Fruit fly (Drosophila melanogaster) whole organism, adult: Measurements from ENCODE around the gene hll.
A peak's percentile ranks its signal among the peaks of the same experiment; 100 is the strongest.

Experiments used
- CG11617 ChIP-seq: fragments of 200-800 bp; sonication (Bioruptor generic); optimal IDR thresholded peaks from 2 replicates; lab custom pipeline; 2017; ENCODE audit warnings: mild to moderate bottlenecking, missing biosample characterization, missing genetic modification reagents, missing genetic modification characterization
- CG12768 ChIP-seq: fragments of 200-800 bp; sonication (Bioruptor generic); optimal IDR thresholded peaks from 2 replicates; lab custom pipeline; 2017; ENCODE audit warnings: missing biosample characterization, missing genetic modification characterization, mild to moderate bottlenecking, moderate library complexity, missing genetic modification reagents
- CG14711 ChIP-seq: fragments of 200-800 bp; sonication (Bioruptor generic); optimal IDR thresholded peaks from 2 replicates; lab custom pipeline; 2018; ENCODE audit warnings: missing biosample characterization, mild to moderate bottlenecking, missing genetic modification characterization, moderate library complexity
- CG1620 ChIP-seq: fragments of 200-800 bp; sonication (Bioruptor generic); optimal IDR thresholded peaks from 2 replicates; lab custom pipeline; 2016; ENCODE audit warnings: missing biosample characterization, missing genetic modification characterization
- CG33017 ChIP-seq: fragments of 200-800 bp; sonication (Bioruptor generic); optimal IDR thresholded peaks from 2 replicates; lab custom pipeline; 2018; ENCODE audit warnings: missing biosample characterization, mild to moderate bottlenecking, missing genetic modification characterization, moderate library complexity
- CG5204 ChIP-seq: fragments of 200-800 bp; sonication (Bioruptor generic); optimal IDR thresholded peaks from 2 replicates; lab custom pipeline; 2016; ENCODE audit warnings: missing biosample characterization, missing genetic modification characterization
- CG7045 ChIP-seq: fragments of 200-800 bp; sonication (Bioruptor generic); optimal IDR thresholded peaks from 2 replicates; lab custom pipeline; 2017; ENCODE audit warnings: missing biosample characterization, mild to moderate bottlenecking, missing genetic modification characterization
- CG7101 ChIP-seq: fragments of 200-800 bp; sonication (Bioruptor generic); optimal IDR thresholded peaks from 2 replicates; lab custom pipeline; 2018; ENCODE audit warnings: missing biosample characterization, mild to moderate bottlenecking, missing genetic modification characterization, moderate library complexity
- Clk ChIP-seq: fragments of 200-800 bp; sonication (Bioruptor generic); optimal IDR thresholded peaks from 2 replicates; lab custom pipeline; 2017; ENCODE audit warnings: missing biosample characterization, missing genetic modification characterization
- Crg-1 ChIP-seq: fragments of 200-800 bp; sonication (Bioruptor generic); optimal IDR thresholded peaks from 2 replicates; lab custom pipeline; 2016; ENCODE audit warnings: missing biosample characterization, missing genetic modification characterization
- Hr96 ChIP-seq: fragments of 200-800 bp; sonication (Bioruptor generic); optimal IDR thresholded peaks from 2 replicates; lab custom pipeline; 2016; ENCODE audit warnings: missing biosample characterization, missing genetic modification characterization
- Mnt ChIP-seq: fragments of 200-800 bp; sonication (Bioruptor generic); optimal IDR thresholded peaks from 2 replicates; lab custom pipeline; 2016; ENCODE audit warnings: missing biosample characterization, mild to moderate bottlenecking, missing genetic modification characterization
- bab1 ChIP-seq: fragments of 200-800 bp; sonication (Bioruptor generic); optimal IDR thresholded peaks from 3 replicates; lab custom pipeline; 2019; ENCODE audit warnings: missing biosample characterization, mild to moderate bottlenecking, missing genetic modification characterization, moderate library complexity
- cic ChIP-seq: fragments of 200-800 bp; sonication (Bioruptor generic); optimal IDR thresholded peaks from 2 replicates; lab custom pipeline; 2017; ENCODE audit warnings: missing biosample characterization, mild to moderate bottlenecking, missing genetic modification characterization, moderate library complexity
- cnc ChIP-seq, 2 experiments: fragments of >200 bp; optimal IDR thresholded peaks; 2 replicates each; lab custom pipeline; 2017
- kay ChIP-seq: fragments of 200-800 bp; sonication (Bioruptor generic); peaks from one replicate; lab custom pipeline; 2016; ENCODE audit warnings: missing biosample characterization, missing genetic modification characterization, borderline replicate concordance
- ovo ChIP-seq: fragments of 200-800 bp; sonication (Bioruptor generic); optimal IDR thresholded peaks from 2 replicates; lab custom pipeline; 2016; ENCODE audit warnings: missing biosample characterization, missing genetic modification characterization
- pad ChIP-seq: fragments of 200-800 bp; sonication (Bioruptor generic); optimal IDR thresholded peaks from 3 replicates; lab custom pipeline; 2017; ENCODE audit warnings: missing biosample characterization, missing genetic modification characterization, mild to moderate bottlenecking, moderate library complexity, missing genetic modification reagents
- tj ChIP-seq: fragments of 200-800 bp; sonication (Bioruptor generic); optimal IDR thresholded peaks from 3 replicates; lab custom pipeline; 2017; ENCODE audit warnings: missing biosample characterization, mild to moderate bottlenecking, missing genetic modification characterization, moderate library complexity
- toe ChIP-seq: fragments of 200-800 bp; sonication (Bioruptor generic); optimal IDR thresholded peaks from 2 replicates; lab custom pipeline; 2016; ENCODE audit warnings: missing biosample characterization, missing genetic modification characterization

The hll gene

dm6 chr2L:14026778-14027177 lies at the start of gene hll:
Gene hll, plus strand, starts transcription at chr2L:14027001.
- no peak for TF ChIP-seq CG7045
- TF ChIP-seq Mnt (GFP tag; lab: Kevin White, UChicago), result no peak
- TF ChIP-seq CG14711, result no peak
- TF ChIP-seq CG5204, result no peak
- no peak for TF ChIP-seq toe
- TF ChIP-seq CG33017 (tag; lab: Kevin White, UChicago), result no peak

dm6 chr2L:13977073-13977472 lies 49.7 kb upstream of the hll start, which contains the start of gene Cyp28a5:
Gene Cyp28a5, plus strand, starts transcription at chr2L:13977302.
- no peak for TF ChIP-seq Clk (GFP tag; lab: Kevin White, UChicago)
- no peak for TF ChIP-seq ovo (GFP tag; lab: Kevin White, UChicago)
- no peak for TF ChIP-seq CG11617 (GFP tag; lab: Kevin White, UChicago)
- TF ChIP-seq CG7045, result no peak
- TF ChIP-seq Mnt (GFP tag; lab: Kevin White, UChicago), result peak; percentile 18
- no peak for TF ChIP-seq CG5204
- no peak for TF ChIP-seq toe
- peak; percentile 59 for TF ChIP-seq kay (GFP tag; lab: Kevin White, UChicago)
- no peak for TF ChIP-seq CG12768
- no peak for TF ChIP-seq CG1620 (GFP tag; lab: Kevin White, UChicago)
- TF ChIP-seq CG7101 (tag; lab: Kevin White, UChicago), result no peak
- no peak for TF ChIP-seq Crg-1 (GFP tag; lab: Kevin White, UChicago)
- TF ChIP-seq CG33017 (tag; lab: Kevin White, UChicago), result no peak
- no peak for TF ChIP-seq CG14711
- TF ChIP-seq tj (GFP tag; lab: Kevin White, UChicago), result no peak
- TF ChIP-seq cic, result peak; percentile 33
- no peak for TF ChIP-seq cnc (optimal IDR thresholded peaks at IDR 0.05; lab: Kevin White, UChicago)
- TF ChIP-seq bab1 (GFP tag; lab: Kevin White, UChicago), result no peak
- TF ChIP-seq pad (GFP tag; lab: Kevin White, UChicago), result no peak
- peak; percentile 9 for TF ChIP-seq Hr96 (GFP tag; lab: Kevin White, UChicago)

dm6 chr2L:13979826-13980225 lies 47.0 kb upstream of the hll start, which contains the start of gene NimC2:
Gene NimC2, plus strand, starts transcription at chr2L:13980126.
- TF ChIP-seq Hr96 (GFP tag; lab: Kevin White, UChicago) (no peak), CG12768 (no peak), Clk (GFP tag; lab: Kevin White, UChicago) (no peak), cic (no peak), CG7101 (tag; lab: Kevin White, UChicago) (no peak), Crg-1 (GFP tag; lab: Kevin White, UChicago) (no peak)

dm6 chr2L:13998952-13999351 lies 27.8 kb upstream of the hll start:
- TF ChIP-seq CG1620 (GFP tag; lab: Kevin White, UChicago), result no peak
- no peak for TF ChIP-seq tj (GFP tag; lab: Kevin White, UChicago)
- no peak for TF ChIP-seq Clk (GFP tag; lab: Kevin White, UChicago)
- TF ChIP-seq CG33017 (tag; lab: Kevin White, UChicago), result no peak
- TF ChIP-seq cnc (optimal IDR thresholded peaks at IDR 0.05; lab: Kevin White, UChicago), result no peak
- no peak for TF ChIP-seq CG7101 (tag; lab: Kevin White, UChicago)
- no peak for TF ChIP-seq CG7045
- TF ChIP-seq toe, result no peak
- TF ChIP-seq Crg-1 (GFP tag; lab: Kevin White, UChicago), result no peak
- no peak for TF ChIP-seq Hr96 (GFP tag; lab: Kevin White, UChicago)
- TF ChIP-seq kay (GFP tag; lab: Kevin White, UChicago), result no peak
- TF ChIP-seq ovo (GFP tag; lab: Kevin White, UChicago), result no peak
- no peak for TF ChIP-seq cic
- no peak for TF ChIP-seq Mnt (GFP tag; lab: Kevin White, UChicago)
- no peak for TF ChIP-seq pad (GFP tag; lab: Kevin White, UChicago)

- no peak for TF ChIP-seq CG33017 (tag; lab: Kevin White, UChicago)
- no peak for TF ChIP-seq Clk (GFP tag; lab: Kevin White, UChicago)
These were observed 25.7 kb upstream of the hll start, which contains the start of gene rk for dm6 chr2L:14001078-14001477. Gene rk, minus strand, starts transcription at chr2L:14001248.

dm6 chr2L:14001887-14002286 lies 24.9 kb upstream of the hll start:
- TF ChIP-seq cnc (optimal IDR thresholded peaks at IDR 0.05; lab: Kevin White, UChicago) (no peak), CG1620 (GFP tag; lab: Kevin White, UChicago) (no peak), CG7045 (no peak), pad (GFP tag; lab: Kevin White, UChicago) (no peak), CG12768 (no peak), Hr96 (GFP tag; lab: Kevin White, UChicago) (no peak), Crg-1 (GFP tag; lab: Kevin White, UChicago) (no peak), CG11617 (GFP tag; lab: Kevin White, UChicago) (no peak), kay (GFP tag; lab: Kevin White, UChicago) (no peak)

- TF ChIP-seq cnc (optimal IDR thresholded peaks at IDR 0.05; lab: Kevin White, UChicago) (no peak), cic (no peak), ovo (GFP tag; lab: Kevin White, UChicago) (no peak), CG7045 (no peak), kay (GFP tag; lab: Kevin White, UChicago) (peak; percentile 40), CG1620 (GFP tag; lab: Kevin White, UChicago) (no peak)
These were observed 19.0 kb upstream of the hll start, which contains the start of gene CG42692 for dm6 chr2L:14007801-14008200. Gene CG42692, plus strand, starts transcription at chr2L:14008101.
